Fruit fly (Drosophila melanogaster) whole organism, embryonic: ENCODE results near the gene NijC.
A peak's percentile ranks its signal among the peaks of the same experiment; 100 is the strongest.

Experiments used
- Abd-B ChIP-seq: fragments of 200-800 bp; sonication (Bioruptor generic); optimal IDR thresholded peaks from 2 replicates; lab custom pipeline; 2018; ENCODE audit warnings: missing biosample characterization, mild to moderate bottlenecking, missing genetic modification characterization, moderate library complexity
- Aef1 ChIP-seq: fragments of 200-800 bp; sonication (Bioruptor generic); IDR thresholded peaks from 3 replicates; pipeline ENCODE4 v1.3.6; 2022; ENCODE audit warnings: missing biosample characterization, missing genetic modification characterization
- Antp ChIP-seq: fragments of 200-800 bp; sonication (Bioruptor generic); optimal IDR thresholded peaks from 3 replicates; lab custom pipeline; 2016; ENCODE audit warnings: missing biosample characterization, missing genetic modification characterization
- Atf-2 ChIP-seq: fragments of 200-800 bp; sonication (Bioruptor generic); optimal IDR thresholded peaks from 2 replicates; lab custom pipeline; 2016; ENCODE audit warnings: missing biosample characterization, missing genetic modification characterization
- CG11723 ChIP-seq: fragments of 200-800 bp; sonication (Bioruptor generic); optimal IDR thresholded peaks from 2 replicates; lab custom pipeline; 2017; ENCODE audit warnings: missing biosample characterization, mild to moderate bottlenecking, missing genetic modification characterization
- CG12744 ChIP-seq: fragments of 200-800 bp; sonication (Bioruptor generic); optimal IDR thresholded peaks from 2 replicates; lab custom pipeline; 2016; ENCODE audit warnings: missing biosample characterization, missing genetic modification characterization
- CG13296 ChIP-seq: fragments of 200-800 bp; sonication (Bioruptor generic); optimal IDR thresholded peaks from 3 replicates; lab custom pipeline; 2018; ENCODE audit warnings: missing biosample characterization, mild to moderate bottlenecking, missing genetic modification characterization
- CG13775 ChIP-seq: fragments of 200-800 bp; sonication (Bioruptor generic); optimal IDR thresholded peaks from 3 replicates; lab custom pipeline; 2017; ENCODE audit warnings: missing biosample characterization, mild to moderate bottlenecking, missing genetic modification characterization
- CG15479 ChIP-seq: fragments of 200-800 bp; sonication (Bioruptor generic); optimal IDR thresholded peaks from 3 replicates; lab custom pipeline; 2019; ENCODE audit warnings: missing biosample characterization, mild to moderate bottlenecking, missing genetic modification characterization, moderate library complexity
- CG15514 ChIP-seq: fragments of 200-800 bp; sonication (Bioruptor generic); optimal IDR thresholded peaks from 3 replicates; lab custom pipeline; 2017; ENCODE audit warnings: missing biosample characterization, missing genetic modification characterization, mild to moderate bottlenecking, moderate library complexity, missing genetic modification reagents
- CG16863 ChIP-seq: fragments of 200-800 bp; sonication (Bioruptor generic); optimal IDR thresholded peaks from 3 replicates; lab custom pipeline; 2016; ENCODE audit warnings: missing biosample characterization, missing genetic modification characterization
- CG18011 ChIP-seq: fragments of 200-800 bp; sonication (Bioruptor generic); optimal IDR thresholded peaks from 2 replicates; lab custom pipeline; 2017; ENCODE audit warnings: missing biosample characterization, missing genetic modification characterization, mild to moderate bottlenecking, moderate library complexity, missing genotype
- CG2202 ChIP-seq: fragments of 200-800 bp; sonication (Bioruptor generic); optimal IDR thresholded peaks from 2 replicates; lab custom pipeline; 2018; ENCODE audit warnings: missing biosample characterization, mild to moderate bottlenecking, missing genetic modification characterization
- CG30403 ChIP-seq: fragments of 200-800 bp; sonication (Bioruptor generic); optimal IDR thresholded peaks from 3 replicates; lab custom pipeline; 2016; ENCODE audit warnings: missing biosample characterization, missing genetic modification characterization
- CG32772 ChIP-seq: fragments of 200-800 bp; sonication (Bioruptor generic); IDR thresholded peaks from 2 replicates; pipeline ENCODE4 v1.3.6; 2022; ENCODE audit warnings: missing biosample characterization, missing genetic modification characterization
- CG33213 ChIP-seq: fragments of 200-800 bp; sonication (Bioruptor generic); optimal IDR thresholded peaks from 3 replicates; lab custom pipeline; 2016; ENCODE audit warnings: missing biosample characterization, missing genetic modification characterization
- CG3995 ChIP-seq: fragments of 200-800 bp; sonication (Bioruptor generic); optimal IDR thresholded peaks from 3 replicates; lab custom pipeline; 2016; ENCODE audit warnings: missing biosample characterization, missing genetic modification characterization
- CG6272 ChIP-seq: fragments of 200-800 bp; sonication (Bioruptor generic); IDR thresholded peaks from 2 replicates; pipeline ENCODE4 v1.3.6; 2022; ENCODE audit warnings: missing biosample characterization, missing genetic modification characterization
- Camta ChIP-seq: fragments of 200-800 bp; sonication (Bioruptor generic); optimal IDR thresholded peaks from 2 replicates; lab custom pipeline; 2016; ENCODE audit warnings: missing biosample characterization, missing genetic modification characterization
- Chrac-16 ChIP-seq: fragments of 200-800 bp; sonication (Bioruptor generic); optimal IDR thresholded peaks from 3 replicates; lab custom pipeline; 2016; ENCODE audit warnings: missing biosample characterization, missing genetic modification characterization
- CkIIα-i1 ChIP-seq: fragments of 200-800 bp; sonication (Bioruptor generic); IDR thresholded peaks from 2 replicates; pipeline ENCODE4 v1.3.6; 2022; ENCODE audit warnings: missing biosample characterization, missing genetic modification characterization
- D19A ChIP-seq: fragments of 200-800 bp; optimal IDR thresholded peaks from 3 replicates; lab custom pipeline; 2019; ENCODE audit warnings: missing biosample characterization, mild to moderate bottlenecking, missing genetic modification characterization, moderate library complexity
- D19B ChIP-seq: fragments of 200-800 bp; sonication (Bioruptor generic); optimal IDR thresholded peaks from 2 replicates; lab custom pipeline; 2017; ENCODE audit warnings: missing biosample characterization, mild to moderate bottlenecking, missing genetic modification characterization
- H2.0 ChIP-seq: fragments of 200-800 bp; sonication (Bioruptor generic); IDR thresholded peaks from 2 replicates; pipeline ENCODE4 v1.3.6; 2022; ENCODE audit warnings: missing biosample characterization, missing genetic modification characterization
- HLH3B ChIP-seq: fragments of 200-800 bp; sonication (Bioruptor generic); IDR thresholded peaks from 2 replicates; pipeline ENCODE4 v1.3.6; 2022; ENCODE audit warnings: missing biosample characterization, missing genetic modification characterization
- HmgD ChIP-seq: fragments of 200-800 bp; sonication (Bioruptor generic); optimal IDR thresholded peaks from 3 replicates; lab custom pipeline; 2016; ENCODE audit warnings: missing biosample characterization, missing genetic modification characterization
- HmgZ ChIP-seq: fragments of 200-800 bp; sonication (Bioruptor generic); optimal IDR thresholded peaks from 2 replicates; lab custom pipeline; 2018; ENCODE audit warnings: missing biosample characterization, mild to moderate bottlenecking, missing genetic modification characterization
- Lhr ChIP-seq: fragments of 200-800 bp; sonication (Bioruptor generic); optimal IDR thresholded peaks from 3 replicates; lab custom pipeline; 2017; ENCODE audit warnings: mild to moderate bottlenecking, missing biosample characterization, missing genetic modification reagents, missing genetic modification characterization
- Lpt ChIP-seq: fragments of >200 bp; optimal IDR thresholded peaks from 2 replicates; lab custom pipeline; 2018; ENCODE audit warnings: missing biosample characterization, missing genetic modification characterization
- MESR4 ChIP-seq: fragments of 200-800 bp; sonication (Bioruptor generic); optimal IDR thresholded peaks from 2 replicates; lab custom pipeline; 2018; ENCODE audit warnings: missing biosample characterization, mild to moderate bottlenecking, missing genetic modification characterization, moderate library complexity
- PHDP ChIP-seq: fragments of 200-800 bp; sonication (Bioruptor generic); optimal IDR thresholded peaks from 3 replicates; lab custom pipeline; 2018; ENCODE audit warnings: missing biosample characterization, mild to moderate bottlenecking, missing genetic modification characterization, moderate library complexity
- Stat92E ChIP-seq, 3 experiments: fragments of >200 bp in 2 of 3; fragments of 200-800 bp in 1 of 3; sonication (Bioruptor generic) in 1 of 3; optimal IDR thresholded peaks; 2 replicates each; lab custom pipeline; 2017 to 2019; ENCODE audit warnings: missing biosample characterization in 3 of 3, missing genetic modification characterization in 3 of 3, mild to moderate bottlenecking in 1 of 3, moderate library complexity in 1 of 3
- Xrp1 ChIP-seq: fragments of 200-800 bp; sonication (Bioruptor generic); IDR thresholded peaks from 2 replicates; pipeline ENCODE4 v1.3.6; 2022; ENCODE audit warnings: missing biosample characterization, missing genetic modification characterization
- bbx ChIP-seq: fragments of 200-800 bp; sonication (Bioruptor generic); IDR thresholded peaks from 2 replicates; pipeline ENCODE4 v1.3.6; 2022; ENCODE audit warnings: missing biosample characterization, missing genetic modification characterization; ENCODE audit not compliant: partially characterized antibody
- cad ChIP-seq: fragments of >200 bp; optimal IDR thresholded peaks from 2 replicates; lab custom pipeline; 2017; ENCODE audit warnings: missing biosample characterization, missing genetic modification characterization
- corto ChIP-seq: fragments of 200-800 bp; sonication (Bioruptor generic); optimal IDR thresholded peaks from 2 replicates; lab custom pipeline; 2016; ENCODE audit warnings: missing biosample characterization, mild to moderate bottlenecking, missing genetic modification characterization, moderate library complexity
- gsb-n ChIP-seq: fragments of 200-800 bp; sonication (Bioruptor generic); optimal IDR thresholded peaks from 3 replicates; lab custom pipeline; 2018; ENCODE audit warnings: missing biosample characterization, mild to moderate bottlenecking, missing genetic modification characterization
- hkb ChIP-seq, 2 experiments: fragments of 200-800 bp in 1 of 2; fragments of >200 bp in 1 of 2; sonication (Bioruptor generic) in 1 of 2; IDR thresholded peaks in 1 of 2; optimal IDR thresholded peaks in 1 of 2; 2 replicates each; pipeline versions ENCODE4 v1.3.6 to Lab custom; 2017 to 2022; ENCODE audit warnings: missing biosample characterization in 1 of 2, missing genetic modification characterization in 1 of 2
- ken ChIP-seq: fragments of 200-800 bp; sonication (Bioruptor generic); IDR thresholded peaks from 3 replicates; pipeline ENCODE4 v1.3.6; 2022; ENCODE audit warnings: missing biosample characterization, missing genetic modification characterization
- maf-S ChIP-seq: fragments of 200-800 bp; sonication (Bioruptor generic); optimal IDR thresholded peaks from 2 replicates; lab custom pipeline; 2016; ENCODE audit warnings: missing biosample characterization, missing genetic modification characterization
- nau ChIP-seq: fragments of 200-800 bp; sonication (Bioruptor generic); optimal IDR thresholded peaks from 3 replicates; lab custom pipeline; 2017; ENCODE audit warnings: missing biosample characterization, mild to moderate bottlenecking, missing genetic modification characterization, missing genetic modification reagents
- prd ChIP-seq, 3 experiments: fragments of >200 bp in 2 of 3; fragments of 200-800 bp in 1 of 3; sonication (Bioruptor generic) in 1 of 3; optimal IDR thresholded peaks in 2 of 3; IDR thresholded peaks in 1 of 3; 2 replicates in 2 of 3; 3 replicates in 1 of 3; pipeline versions ENCODE4 v1.3.6 to Lab custom; 2017 to 2022; ENCODE audit warnings: missing biosample characterization in 1 of 3, missing genetic modification characterization in 1 of 3
- ranshi ChIP-seq: fragments of 200-800 bp; sonication (Bioruptor generic); IDR thresholded peaks from 2 replicates; pipeline ENCODE4 v1.3.6; 2022; ENCODE audit warnings: missing biosample characterization, missing genetic modification characterization
- repo ChIP-seq: fragments of 200-800 bp; sonication (Bioruptor generic); optimal IDR thresholded peaks from 2 replicates; lab custom pipeline; 2016; ENCODE audit warnings: missing biosample characterization, missing genetic modification characterization
- schlank ChIP-seq: fragments of 200-800 bp; sonication (Bioruptor generic); optimal IDR thresholded peaks from 2 replicates; lab custom pipeline; 2018; ENCODE audit warnings: missing biosample characterization, mild to moderate bottlenecking, missing genetic modification characterization
- seq ChIP-seq: fragments of 200-800 bp; sonication (Bioruptor generic); IDR thresholded peaks from 2 replicates; pipeline ENCODE4 v1.3.6; 2022; ENCODE audit warnings: missing biosample characterization, missing genetic modification characterization
- toy ChIP-seq: fragments of 200-800 bp; sonication (Bioruptor generic); IDR thresholded peaks from 2 replicates; pipeline ENCODE4 v1.3.6; 2022; ENCODE audit warnings: missing biosample characterization, missing genetic modification characterization
- vvl ChIP-seq: fragments of 200-800 bp; sonication (Bioruptor generic); IDR thresholded peaks from 2 replicates; pipeline ENCODE4 v1.3.6; 2022; ENCODE audit warnings: missing biosample characterization, missing genetic modification characterization
- wor ChIP-seq: fragments of 200-800 bp; sonication (Bioruptor generic); IDR thresholded peaks from 2 replicates; pipeline ENCODE4 v1.3.6; 2022; ENCODE audit warnings: missing biosample characterization, missing genetic modification characterization
- yki ChIP-seq: fragments of >200 bp; optimal IDR thresholded peaks from 3 replicates; lab custom pipeline; 2018

The NijC gene

DNA sequence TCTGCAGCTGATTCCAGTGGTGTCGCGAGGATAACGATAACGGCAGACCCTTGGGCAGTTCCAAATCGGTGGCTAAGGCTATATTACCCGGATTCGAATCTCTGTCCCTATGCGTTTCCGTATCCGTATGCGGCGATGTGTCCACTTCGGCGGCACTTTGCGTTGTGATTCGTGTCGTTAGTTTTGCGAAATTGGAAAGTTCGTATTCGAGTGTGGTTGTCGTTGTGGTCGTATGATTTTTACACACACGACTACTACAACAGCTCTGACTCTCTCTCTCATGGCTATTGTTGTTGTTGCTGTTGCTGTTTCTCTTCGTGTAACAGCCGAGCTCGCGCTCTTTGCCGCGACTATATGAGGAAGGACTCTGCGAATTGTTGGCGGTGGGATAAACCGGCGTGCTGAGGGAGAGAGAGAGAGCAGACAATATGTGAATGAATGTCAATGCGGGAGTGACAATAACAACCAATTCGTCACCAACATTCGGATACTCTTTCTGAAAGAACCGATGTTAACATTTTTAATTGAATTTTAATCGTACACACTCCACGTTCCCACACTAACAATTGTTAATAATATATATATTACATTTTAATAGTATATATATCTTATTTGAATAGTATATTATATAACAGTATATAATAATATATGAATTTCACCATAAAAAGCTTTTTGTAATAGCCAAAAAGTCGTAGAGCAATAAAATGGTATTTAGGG is 24.9 kb downstream of the NijC start (continued):
- TF ChIP-seq ranshi (no peak), CG15479 (GFP tag; lab: Kevin White, UChicago) (peak; percentile 80), Antp (GFP tag; lab: Kevin White, UChicago) (no peak), yki (lab: Kevin White, UChicago) (no peak), Lpt (no peak), wor (GFP tag; lab: Robert Waterston, UW) (no peak), CG3995 (GFP tag; lab: Kevin White, UChicago) (no peak), HLH3B (GFP tag; lab: Robert Waterston, UW) (no peak), CG6272 (GFP tag; lab: Robert Waterston, UW) (no peak), nau (GFP tag; lab: Kevin White, UChicago) (no peak), repo (GFP tag; lab: Kevin White, UChicago) (no peak), HmgD (GFP tag; lab: Kevin White, UChicago) (no peak), seq (GFP tag; lab: Robert Waterston, UW) (no peak), CG12744 (no peak), Xrp1 (GFP tag; lab: Robert Waterston, UW) (peak; percentile 36; the same call in 1 of the 2 replicates), CG13775 (GFP tag; lab: Kevin White, UChicago) (no peak), corto (GFP tag; lab: Kevin White, UChicago) (no peak), PHDP (tag; lab: Kevin White, UChicago) (peak; percentile 35), Atf-2 (no peak), hkb (optimal IDR thresholded peaks at IDR 0.05; lab: Kevin White, UChicago) (no peak), hkb (GFP tag; IDR thresholded peaks at IDR 0.05; lab: Robert Waterston, UW) (0 out of 2 replicates have a peak, but pooled peaks have one; percentile 15), D19A (peak; percentile 98), bbx (GFP tag; lab: Robert Waterston, UW) (no peak; the same call in 1 of the 2 replicates), CG13296 (GFP tag; lab: Kevin White, UChicago) (peak; percentile 46), prd (optimal IDR thresholded peaks at IDR 0.05; lab: Kevin White, UChicago) (no peak), prd (GFP tag; IDR thresholded peaks at IDR 0.05; lab: Robert Waterston, UW) (no peak), CG16863 (GFP tag; lab: Kevin White, UChicago) (no peak), Aef1 (GFP tag; lab: Robert Waterston, UW) (peak; percentile 17; the same call in 2 of the 3 replicates), vvl (no peak), CG18011 (GFP tag; lab: Kevin White, UChicago) (no peak), cad (GFP tag; lab: Kevin White, UChicago) (no peak), H2.0 (GFP tag; lab: Robert Waterston, UW) (0 out of 2 replicates have a peak, but pooled peaks have one; percentile 9), HmgZ (tag; lab: Kevin White, UChicago) (peak; percentile 16), Abd-B (GFP tag; lab: Kevin White, UChicago) (peak; percentile 26), CG30403 (GFP tag; lab: Kevin White, UChicago) (no peak), CG11723 (GFP tag; lab: Kevin White, UChicago) (no peak), maf-S (no peak), MESR4 (no peak), Chrac-16 (GFP tag; lab: Kevin White, UChicago) (no peak), toy (GFP tag; lab: Robert Waterston, UW) (no peak), ken (GFP tag; lab: Robert Waterston, UW) (no peak), gsb-n (tag; lab: Kevin White, UChicago) (no peak), CkIIα-i1 (GFP tag; lab: Robert Waterston, UW) (no peak), schlank (no peak), D19B (GFP tag; lab: Kevin White, UChicago) (no peak), CG33213 (GFP tag; lab: Kevin White, UChicago) (no peak), Stat92E (GFP tag; optimal IDR thresholded peaks at IDR 0.05; lab: Kevin White, UChicago) (no peak), Camta (no peak), CG2202 (tag; lab: Kevin White, UChicago) (no peak), CG32772 (GFP tag; lab: Robert Waterston, UW) (no peak), CG15514 (GFP tag; lab: Kevin White, UChicago) (peak; percentile 33), Lhr (no peak)
